Worm (Caenorhabditis elegans): ENCODE results near the gene Y105C5A.1273.

The Y105C5A.1273 gene

DNA sequence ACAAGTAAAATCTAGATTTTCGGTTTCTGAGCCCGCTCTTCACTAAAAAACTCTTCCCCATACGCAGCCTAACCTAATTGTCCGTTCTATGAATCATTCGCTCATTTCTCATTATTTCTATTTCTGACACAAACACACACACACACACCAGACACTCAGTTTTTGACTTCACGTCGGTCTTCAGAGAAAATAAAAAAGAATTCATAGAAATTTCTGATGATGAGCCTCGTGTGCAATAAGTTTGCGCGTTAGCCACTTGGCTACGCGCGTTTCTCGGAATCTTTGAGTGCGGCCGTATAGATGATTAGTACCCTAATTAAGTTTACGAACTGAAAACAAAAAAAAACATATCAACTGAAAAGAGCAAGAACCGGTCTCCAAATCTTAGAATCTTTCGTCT, 23.1 kb downstream of the Y105C5A.1273 start (continued):
- no peak for TF ChIP-seq isw-1 (GFP tag; IDR thresholded peaks at IDR 0.05)
- TF ChIP-seq dsc-1 (tag; optimal IDR thresholded peaks at IDR 0.05) = peak; percentile 85
- TF ChIP-seq Y116A8C.19 (tag; optimal IDR thresholded peaks at IDR 0.05; ENCODE audit: borderline replicate concordance) = no peak
- TF ChIP-seq ceh-90 (tag; optimal IDR thresholded peaks at IDR 0.05) = no peak
- TF ChIP-seq nhr-28 (tag; optimal IDR thresholded peaks at IDR 0.05) = no peak
- no peak for TF ChIP-seq ama-1 (optimal IDR thresholded peaks at IDR 0.05)
- no peak for TF ChIP-seq nhr-77 (tag; optimal IDR thresholded peaks at IDR 0.05)
- no peak for TF ChIP-seq ces-1 (GFP tag; optimal IDR thresholded peaks at IDR 0.05)
- TF ChIP-seq mep-1 (tag; optimal IDR thresholded peaks at IDR 0.05) = no peak
- no peak for TF ChIP-seq grh-1 (GFP tag; IDR thresholded peaks at IDR 0.05)
- peak; percentile 1 for TF ChIP-seq egl-13 (tag; optimal IDR thresholded peaks at IDR 0.05)
- TF ChIP-seq zag-1 (tag; optimal IDR thresholded peaks at IDR 0.05) = no peak
- TF ChIP-seq nhr-20 (tag; optimal IDR thresholded peaks at IDR 0.05) = peak; percentile 9
- no peak for TF ChIP-seq ceh-8 (GFP tag; optimal IDR thresholded peaks at IDR 0.05)
- peak; percentile 23 for TF ChIP-seq mef-2 (tag; optimal IDR thresholded peaks at IDR 0.05)
- TF ChIP-seq sup-37 (GFP tag; optimal IDR thresholded peaks at IDR 0.05) = no peak
- 0 out of 2 replicates have a peak, but pooled peaks have one; percentile 16 for TF ChIP-seq mab-9 (GFP tag; IDR thresholded peaks at IDR 0.05)
- peak; percentile 33 for TF ChIP-seq swsn-7 (tag; optimal IDR thresholded peaks at IDR 0.05)
- no peak for TF ChIP-seq elt-3 (tag; optimal IDR thresholded peaks at IDR 0.05)
- TF ChIP-seq unc-130 (tag; optimal IDR thresholded peaks at IDR 0.05) = no peak
- no peak for TF ChIP-seq nhr-12 (tag; optimal IDR thresholded peaks at IDR 0.05)
- TF ChIP-seq sox-4 (tag; optimal IDR thresholded peaks at IDR 0.05) = peak; percentile 72
- TF ChIP-seq elt-2 (tag; optimal IDR thresholded peaks at IDR 0.05) = no peak
- no peak for TF ChIP-seq pax-3 (tag; optimal IDR thresholded peaks at IDR 0.05)
- TF ChIP-seq lsy-2 (tag; optimal IDR thresholded peaks at IDR 0.05) = peak in 1 of 2 experiments; percentile 22
- TF ChIP-seq aha-1 (tag; optimal IDR thresholded peaks at IDR 0.05) = no peak
- TF ChIP-seq C34B4.2 (tag; optimal IDR thresholded peaks at IDR 0.05) = no peak
- peak; percentile 73 for TF ChIP-seq unc-86 (tag; optimal IDR thresholded peaks at IDR 0.05)
- no peak for TF ChIP-seq pqm-1 (tag; optimal IDR thresholded peaks at IDR 0.05)
- TF ChIP-seq tlp-1 (tag; optimal IDR thresholded peaks at IDR 0.05) = no peak
- no peak for TF ChIP-seq vab-15 (tag; optimal IDR thresholded peaks at IDR 0.05)
- no peak for TF ChIP-seq fkh-4 (tag; optimal IDR thresholded peaks at IDR 0.05; ENCODE audit: borderline replicate concordance)
- no peak for TF ChIP-seq C16A3.4 (tag; optimal IDR thresholded peaks at IDR 0.05)
- TF ChIP-seq efl-1 (optimal IDR thresholded peaks at IDR 0.05) = no peak
- TF ChIP-seq efl-1 (GFP tag; optimal IDR thresholded peaks at IDR 0.05 in 1 of 2) = no peak
- no peak for TF ChIP-seq lin-35 (GFP tag; optimal IDR thresholded peaks at IDR 0.05)
- TF ChIP-seq ztf-4 (tag; optimal IDR thresholded peaks at IDR 0.05) = peak; percentile 11
- TF ChIP-seq nhr-90 (tag; optimal IDR thresholded peaks at IDR 0.05; ENCODE audit: poor library complexity) = no peak
- TF ChIP-seq lin-39 (tag; optimal IDR thresholded peaks at IDR 0.05) = no peak
- TF ChIP-seq fkh-10 (GFP tag; optimal IDR thresholded peaks at IDR 0.05) = no peak
- no peak for TF ChIP-seq unc-98 (GFP tag; IDR thresholded peaks at IDR 0.05)
- TF ChIP-seq lin-14 (GFP tag; optimal IDR thresholded peaks at IDR 0.05) = peak; percentile 80
- no peak for TF ChIP-seq ets-5 (GFP tag; IDR thresholded peaks at IDR 0.05)

DNA sequence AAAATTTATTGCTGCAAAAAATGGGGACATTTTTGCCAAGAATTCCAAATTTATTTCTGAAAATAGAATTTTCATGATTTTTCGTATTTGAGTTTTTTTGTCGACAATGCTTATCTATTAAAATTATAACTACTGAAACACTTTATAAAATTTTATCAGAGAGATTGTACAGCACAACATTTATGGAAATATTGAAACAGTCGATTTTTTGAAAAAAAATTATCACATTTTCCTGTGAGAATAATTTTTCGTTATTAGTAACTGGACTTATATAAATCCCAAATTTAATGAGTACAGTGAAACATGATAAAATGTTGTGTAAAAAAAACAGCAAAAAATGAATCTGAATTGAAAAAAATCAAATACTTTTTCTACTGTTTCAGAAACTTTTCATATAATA, 26.5 kb downstream of the Y105C5A.1273 start:
- TF ChIP-seq ceh-90 (tag; optimal IDR thresholded peaks at IDR 0.05) = no peak
- no peak for TF ChIP-seq sox-4 (tag; optimal IDR thresholded peaks at IDR 0.05)
- no peak for TF ChIP-seq mef-2 (tag; optimal IDR thresholded peaks at IDR 0.05)
- no peak for TF ChIP-seq tbx-2 (tag; optimal IDR thresholded peaks at IDR 0.05)
- TF ChIP-seq ama-1 (optimal IDR thresholded peaks at IDR 0.05) = no peak
- no peak for TF ChIP-seq fos-1 (tag; optimal IDR thresholded peaks at IDR 0.05)
- no peak for TF ChIP-seq swsn-7 (tag; optimal IDR thresholded peaks at IDR 0.05)
- no peak for TF ChIP-seq aly-2 (tag; optimal IDR thresholded peaks at IDR 0.05)
- no peak for TF ChIP-seq vab-15 (tag; optimal IDR thresholded peaks at IDR 0.05)
- TF ChIP-seq nhr-20 (tag; optimal IDR thresholded peaks at IDR 0.05) = no peak
- TF ChIP-seq efl-3 (GFP tag; optimal IDR thresholded peaks at IDR 0.05) = no peak
